Worm (Caenorhabditis elegans) whole organism, L1 larva: ENCODE data around the gene oac-31.
A peak's percentile ranks its signal among the peaks of the same experiment; 100 is the strongest.

Source experiments
- C04F5.9 ChIP-seq: sonication (generic microtip); optimal IDR thresholded peaks from 2 replicates; lab custom pipeline; 2016; ENCODE audit warnings: missing genetic modification characterization, missing compliant biosample characterization
- aly-2 ChIP-seq: fragments of 150-350 bp; optimal IDR thresholded peaks from 2 replicates; lab custom pipeline; 2014; ENCODE audit warnings: missing biosample characterization, missing genetic modification characterization
- ama-1 ChIP-seq: fragments of 150-350 bp; optimal IDR thresholded peaks from 2 replicates; lab custom pipeline; 2014
- blmp-1 ChIP-seq: fragments of 150-350 bp; optimal IDR thresholded peaks from 2 replicates; lab custom pipeline; 2014; ENCODE audit warnings: missing biosample characterization, missing genetic modification characterization
- ceh-63 ChIP-seq: fragments of 200-800 bp; sonication (Bioruptor generic); optimal IDR thresholded peaks from 2 replicates; lab custom pipeline; 2018; ENCODE audit warnings: mild to moderate bottlenecking, missing genetic modification characterization, missing compliant biosample characterization
- ceh-82 ChIP-seq, 3 experiments: fragments of 150-350 bp in 1 of 3; sonication (generic microtip) in 2 of 3; optimal IDR thresholded peaks; 2 replicates each; lab custom pipeline; 2014 to 2017; ENCODE audit warnings: missing biosample characterization in 3 of 3, missing genetic modification characterization in 3 of 3
- ceh-88 ChIP-seq: fragments of 200-800 bp; sonication (Bioruptor generic); IDR thresholded peaks from 2 replicates; pipeline ENCODE4 v1.3.6; 2022; ENCODE audit warnings: missing genetic modification characterization, missing compliant biosample characterization
- dpl-1 ChIP-seq, 3 experiments: fragments of 150-350 bp in 2 of 3; sonication (generic microtip) in 1 of 3; optimal IDR thresholded peaks; 2 replicates each; lab custom pipeline; 2014 to 2017; ENCODE audit warnings: missing biosample characterization in 3 of 3, missing genetic modification characterization in 3 of 3, missing genetic modification reagents in 3 of 3
- dsc-1 ChIP-seq: sonication (generic microtip); optimal IDR thresholded peaks from 2 replicates; lab custom pipeline; 2016; ENCODE audit warnings: mild to moderate bottlenecking, missing genetic modification characterization, missing compliant biosample characterization
- efl-1 ChIP-seq, 4 experiments: fragments of 150-350 bp; optimal IDR thresholded peaks in 3 of 4; peaks in 1 of 4; 1 replicate in 1 of 4; 2 replicates in 3 of 4; lab custom pipeline; 2014; ENCODE audit warnings: missing biosample characterization in 2 of 4, missing genetic modification characterization in 2 of 4, missing genetic modification reagents in 2 of 4
- efl-3 ChIP-seq: fragments of 200-800 bp; sonication (Bioruptor generic); optimal IDR thresholded peaks from 2 replicates; lab custom pipeline; 2018; ENCODE audit warnings: mild to moderate bottlenecking, missing genetic modification characterization, missing compliant biosample characterization
- fkh-10 ChIP-seq: sonication (generic microtip); optimal IDR thresholded peaks from 2 replicates; lab custom pipeline; 2017; ENCODE audit warnings: missing biosample characterization, missing genetic modification reagents, missing genetic modification characterization
- fkh-4 ChIP-seq: sonication (generic microtip); optimal IDR thresholded peaks from 2 replicates; lab custom pipeline; 2016; ENCODE audit warnings: missing compliant biosample characterization, missing genetic modification characterization, borderline replicate concordance
- isw-1 ChIP-seq: fragments of 200-800 bp; sonication (Bioruptor generic); IDR thresholded peaks from 2 replicates; pipeline ENCODE4 v1.3.6; 2022; ENCODE audit warnings: missing genetic modification characterization, missing compliant biosample characterization
- lin-13 ChIP-seq: fragments of 150-350 bp; optimal IDR thresholded peaks from 2 replicates; lab custom pipeline; 2014; ENCODE audit warnings: missing biosample characterization, missing genetic modification reagents, missing genetic modification characterization
- lin-15B ChIP-seq: fragments of 150-350 bp; sonication (generic microtip); optimal IDR thresholded peaks from 3 replicates; lab custom pipeline; 2014; ENCODE audit warnings: missing biosample characterization, missing genetic modification characterization
- mef-2 ChIP-seq: fragments of 150-350 bp; optimal IDR thresholded peaks from 2 replicates; lab custom pipeline; 2014; ENCODE audit warnings: missing biosample characterization, missing genetic modification characterization
- nhr-11 ChIP-seq: fragments of 150-350 bp; optimal IDR thresholded peaks from 2 replicates; lab custom pipeline; 2014; ENCODE audit warnings: missing biosample characterization, missing genetic modification characterization
- nhr-12 ChIP-seq: sonication (generic microtip); optimal IDR thresholded peaks from 2 replicates; lab custom pipeline; 2017; ENCODE audit warnings: missing biosample characterization, missing genetic modification characterization
- nhr-237 ChIP-seq: fragments of 150-350 bp; optimal IDR thresholded peaks from 2 replicates; lab custom pipeline; 2014; ENCODE audit warnings: missing biosample characterization, missing genetic modification characterization
- nhr-28 ChIP-seq: fragments of 150-350 bp; optimal IDR thresholded peaks from 2 replicates; lab custom pipeline; 2014; ENCODE audit warnings: missing biosample characterization, missing genetic modification characterization
- nhr-76 ChIP-seq: sonication (generic microtip); optimal IDR thresholded peaks from 2 replicates; lab custom pipeline; 2017; ENCODE audit warnings: missing biosample characterization, missing genetic modification characterization
- nhr-85 ChIP-seq: sonication (generic microtip); peaks from one replicate; lab custom pipeline; 2016; ENCODE audit warnings: missing genetic modification characterization, inconsistent platforms, missing compliant biosample characterization
- pag-3 ChIP-seq: sonication (generic microtip); optimal IDR thresholded peaks from 2 replicates; lab custom pipeline; 2017; ENCODE audit warnings: missing genetic modification characterization, mild to moderate bottlenecking, missing compliant biosample characterization, antibody characterized with exemption, borderline replicate concordance; ENCODE audit not compliant: insufficient read depth
- pax-3 ChIP-seq: fragments of 200-800 bp; sonication (Bioruptor generic); optimal IDR thresholded peaks from 2 replicates; lab custom pipeline; 2018; ENCODE audit warnings: mild to moderate bottlenecking, missing genetic modification characterization, moderate library complexity, missing compliant biosample characterization
- rnt-1 ChIP-seq: sonication (generic microtip); optimal IDR thresholded peaks from 2 replicates; lab custom pipeline; 2016; ENCODE audit warnings: mild to moderate bottlenecking, missing genetic modification characterization, moderate library complexity, missing compliant biosample characterization
- snu-23 ChIP-seq: sonication (generic microtip); optimal IDR thresholded peaks from 2 replicates; lab custom pipeline; 2016; ENCODE audit warnings: missing genetic modification characterization, missing compliant biosample characterization
- sox-4 ChIP-seq: sonication (generic microtip); optimal IDR thresholded peaks from 2 replicates; lab custom pipeline; 2016; ENCODE audit warnings: missing genetic modification characterization, missing compliant biosample characterization
- sptf-1 ChIP-seq: fragments of 150-350 bp; optimal IDR thresholded peaks from 2 replicates; lab custom pipeline; 2014; ENCODE audit warnings: missing biosample characterization, missing genetic modification characterization
- sup-37 ChIP-seq: fragments of 200-800 bp; sonication (Bioruptor generic); optimal IDR thresholded peaks from 2 replicates; lab custom pipeline; 2018; ENCODE audit warnings: mild to moderate bottlenecking, missing genetic modification characterization, missing compliant biosample characterization
- swsn-7 ChIP-seq: sonication (generic microtip); optimal IDR thresholded peaks from 2 replicates; lab custom pipeline; 2016; ENCODE audit warnings: missing genetic modification characterization, missing compliant biosample characterization
- tlp-1 ChIP-seq: fragments of 150-350 bp; optimal IDR thresholded peaks from 2 replicates; lab custom pipeline; 2014; ENCODE audit warnings: missing biosample characterization, missing genetic modification characterization
- unc-130 ChIP-seq: fragments of 150-350 bp; optimal IDR thresholded peaks from 2 replicates; lab custom pipeline; 2017; ENCODE audit warnings: missing biosample characterization, missing genetic modification characterization, inconsistent platforms

The oac-31 gene

DNA sequence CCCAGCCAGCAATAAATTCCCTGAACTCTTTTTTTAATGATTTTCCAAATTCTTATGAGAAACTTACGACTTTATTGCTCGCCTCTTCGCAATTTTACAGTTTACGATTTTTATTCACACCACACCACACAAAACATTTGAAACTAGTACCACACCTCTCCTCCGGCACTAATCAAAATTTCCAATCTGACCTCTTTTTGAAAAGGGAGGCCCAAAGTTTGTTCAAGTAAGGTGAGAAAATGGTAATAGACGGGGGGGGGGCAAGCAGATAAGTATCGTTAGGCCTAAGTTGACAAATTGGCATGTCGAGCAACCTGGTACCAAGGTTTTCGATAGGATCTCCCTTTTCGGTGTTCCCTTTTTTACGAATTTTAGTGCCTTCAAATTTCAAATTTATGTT, 38.1 kb upstream of the oac-31 start:
- TF ChIP-seq nhr-85 (tag; lab: Kevin White, UChicago) (peak; percentile 71), dpl-1 (GFP tag; optimal IDR thresholded peaks at IDR 0.05; lab: Kevin White, UChicago) (no peak), blmp-1 (no peak), efl-3 (GFP tag; lab: Kevin White, UChicago) (no peak), efl-1 (optimal IDR thresholded peaks at IDR 0.05; lab: Kevin White, UChicago) (no peak), efl-1 (GFP tag; optimal IDR thresholded peaks at IDR 0.05 in 1 of 2; lab: Kevin White, UChicago) (peak in 1 of 2 experiments; percentile 53), lin-13 (GFP tag; lab: Kevin White, UChicago) (no peak), nhr-28 (tag; lab: Kevin White, UChicago) (no peak), nhr-12 (no peak), nhr-76 (tag; lab: Kevin White, UChicago) (no peak), fkh-4 (tag; lab: Kevin White, UChicago) (no peak), ceh-63 (no peak)

DNA sequence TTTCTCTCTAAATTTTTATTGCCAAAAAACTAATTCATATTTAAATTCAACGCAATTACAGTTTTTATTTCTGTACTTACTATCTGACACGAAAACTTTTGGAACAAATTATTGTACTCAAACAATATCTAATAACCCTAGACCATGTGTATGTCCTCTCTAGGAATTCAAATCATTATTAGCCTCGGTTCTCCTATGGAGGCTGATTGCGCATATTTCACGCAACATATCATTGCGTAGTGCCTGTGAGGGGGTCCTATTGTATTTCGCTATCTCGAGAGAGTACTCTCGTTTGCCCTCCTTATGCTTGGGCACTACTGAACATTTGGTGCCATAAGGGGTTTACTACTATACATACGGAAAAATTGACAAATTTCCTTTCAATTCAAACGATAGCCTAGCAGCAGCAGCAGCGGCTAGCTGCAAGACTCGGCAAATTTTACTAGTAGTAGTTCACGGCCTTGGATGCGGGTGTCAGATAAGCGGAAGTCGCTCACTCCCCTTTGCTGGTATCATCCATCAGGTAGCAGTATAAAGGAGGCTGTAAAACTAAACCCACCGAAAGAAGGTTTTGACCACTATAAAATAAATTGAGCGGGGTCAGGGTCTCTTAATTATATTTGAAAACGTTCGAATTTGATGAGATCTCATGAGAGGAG, 37.0 kb upstream of the oac-31 start:
- TF ChIP-seq nhr-85 (tag; lab: Kevin White, UChicago) (peak; percentile 50), efl-1 (optimal IDR thresholded peaks at IDR 0.05; lab: Kevin White, UChicago) (no peak), efl-1 (GFP tag; optimal IDR thresholded peaks at IDR 0.05 in 1 of 2; lab: Kevin White, UChicago) (peak in 1 of 2 experiments; percentile 18), sptf-1 (tag; lab: Kevin White, UChicago) (no peak)

DNA sequence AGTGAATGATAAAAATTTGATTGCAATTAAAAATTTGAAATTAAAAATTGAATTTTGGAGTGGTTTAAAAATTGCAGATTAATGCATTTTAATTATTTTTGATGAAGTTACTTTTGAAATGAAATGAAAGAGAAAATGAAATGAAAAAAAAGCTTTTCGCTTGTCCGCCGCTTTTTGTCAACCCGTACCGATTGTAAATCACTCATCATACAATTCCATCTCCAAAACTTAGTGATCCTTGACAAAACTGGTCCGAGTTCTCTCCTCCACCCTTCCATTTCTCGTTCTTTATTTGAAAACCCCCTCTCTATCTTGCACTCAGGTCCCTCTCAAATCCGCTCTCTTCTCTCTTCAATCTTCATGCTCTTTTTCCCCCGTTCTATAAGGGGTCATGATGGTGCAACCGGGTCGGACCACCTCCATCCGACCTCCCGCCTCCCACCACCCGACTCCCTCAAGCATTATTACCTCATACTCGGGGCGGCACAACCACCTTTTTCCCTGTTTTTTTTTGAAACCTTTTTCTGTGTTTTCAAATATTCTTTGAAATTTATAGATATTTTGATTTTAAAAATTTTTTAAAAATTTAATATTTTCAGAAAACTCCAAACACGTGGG, 35.5 kb upstream of the oac-31 start:
- TF ChIP-seq tlp-1 (tag; lab: Kevin White, UChicago) = no peak
- TF ChIP-seq nhr-237 (tag; lab: Kevin White, UChicago) = no peak
- TF ChIP-seq unc-130 = no peak
- TF ChIP-seq C04F5.9 (tag; lab: Kevin White, UChicago) = no peak
- no peak for TF ChIP-seq ama-1 (lab: Kevin White, UChicago)
- TF ChIP-seq snu-23 (GFP tag; lab: Kevin White, UChicago) = no peak
- TF ChIP-seq fkh-10 (GFP tag; lab: Kevin White, UChicago) = no peak
- no peak for TF ChIP-seq isw-1 (GFP tag; lab: Robert Waterston, UW)
- no peak for TF ChIP-seq lin-15B
- no peak for TF ChIP-seq sox-4 (tag; lab: Kevin White, UChicago)
- TF ChIP-seq, all 84 proteins: peak for 0

DNA sequence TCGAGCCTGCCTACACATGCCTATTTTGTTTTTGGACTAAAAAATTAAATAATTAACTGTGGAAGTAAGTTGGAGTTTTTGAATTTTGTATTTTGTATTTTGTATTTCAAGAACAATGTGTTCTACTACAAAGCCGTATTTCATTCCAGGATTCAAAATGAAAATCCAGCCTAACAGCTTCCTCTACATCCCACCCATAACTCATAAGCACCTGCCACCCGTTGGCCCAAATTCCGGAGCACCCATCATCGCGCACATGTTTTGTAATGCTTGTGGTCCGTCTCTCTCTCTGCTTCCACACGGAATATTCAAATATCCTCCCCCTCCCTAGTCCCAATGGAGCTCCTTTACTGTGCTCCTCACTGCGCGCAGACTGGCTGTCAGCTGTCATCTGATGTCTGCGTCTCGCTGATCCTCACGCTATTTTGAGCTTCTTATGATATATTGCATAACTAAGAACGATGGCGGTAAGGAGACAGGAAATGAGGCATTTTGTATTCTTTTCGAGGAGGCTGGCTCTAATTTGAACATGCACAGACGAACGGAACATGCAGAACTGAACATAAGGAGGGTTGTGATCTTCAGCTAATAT, 33.9 kb upstream of the oac-31 start:
- TF ChIP-seq sup-37 (GFP tag; lab: Kevin White, UChicago) = no peak
- no peak for TF ChIP-seq ceh-82 (tag; optimal IDR thresholded peaks at IDR 0.05; lab: Kevin White, UChicago)
- TF ChIP-seq pax-3 = no peak
- no peak for TF ChIP-seq pag-3 (tag; lab: Kevin White, UChicago)
- TF ChIP-seq ama-1 (lab: Kevin White, UChicago) = no peak
- TF ChIP-seq aly-2 = no peak
- TF ChIP-seq rnt-1 (tag; lab: Kevin White, UChicago) = no peak
- no peak for TF ChIP-seq swsn-7
- no peak for TF ChIP-seq mef-2 (tag; lab: Kevin White, UChicago)
- no peak for TF ChIP-seq nhr-11 (tag; lab: Kevin White, UChicago)
- no peak for TF ChIP-seq ceh-88 (GFP tag; lab: Robert Waterston, UW)

DNA sequence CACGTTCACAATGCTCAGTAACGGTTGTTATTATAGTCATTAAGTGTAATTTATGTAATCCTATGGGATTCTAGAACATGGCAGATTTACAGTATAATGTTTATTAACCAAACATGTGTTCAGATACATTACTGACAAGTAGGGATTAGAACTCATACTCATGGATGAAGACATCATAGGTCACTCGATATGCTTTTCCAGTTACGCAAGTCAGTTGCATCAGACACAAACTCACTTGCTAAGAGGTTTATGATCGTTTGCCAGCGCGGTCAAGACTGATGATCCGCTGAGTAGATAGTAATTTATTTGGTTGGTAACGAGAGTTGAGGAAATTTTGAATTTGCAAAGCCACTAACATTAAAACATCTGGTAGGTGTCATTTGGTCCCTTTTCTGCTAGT, 32.9 kb upstream of the oac-31 start:
- no peak for TF ChIP-seq swsn-7
- peak; percentile 10 for TF ChIP-seq dsc-1 (tag; lab: Kevin White, UChicago)
